Worm (Caenorhabditis elegans): ENCODE data around the gene C06B3.6.

DNA sequence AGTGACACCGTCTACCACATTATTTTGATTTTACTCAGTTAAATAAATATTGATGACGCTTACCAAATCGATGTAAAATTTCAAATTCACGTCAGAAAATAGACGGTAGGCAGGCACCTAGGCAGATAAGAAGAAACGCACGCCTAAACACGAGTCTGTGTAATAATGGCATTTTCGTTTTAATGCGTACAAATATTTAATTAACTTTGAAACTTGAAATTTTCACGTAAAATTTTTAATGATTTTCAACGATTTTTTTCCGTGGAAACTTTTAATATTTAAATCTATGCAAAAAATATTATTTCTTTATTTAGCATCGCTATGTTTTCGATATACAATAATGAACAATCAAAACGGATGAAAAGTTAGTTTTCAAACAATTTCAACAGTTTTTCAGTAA, 22.5 kb upstream of the C06B3.6 start, which contains the start of gene C06B3.16:
- TF ChIP-seq lin-39 (tag; optimal IDR thresholded peaks at IDR 0.05) (no peak), nhr-76 (tag; optimal IDR thresholded peaks at IDR 0.05) (no peak), fos-1 (tag; optimal IDR thresholded peaks at IDR 0.05) (no peak)
